Worm (Caenorhabditis elegans) whole organism, young adult: ENCODE data around the gene srw-54.

Experiments
- B0035.1 ChIP-seq: sonication (generic microtip); optimal IDR thresholded peaks from 2 replicates; lab custom pipeline; 2016; ENCODE audit warnings: missing genetic modification characterization, mild to moderate bottlenecking, missing compliant biosample characterization, missing genotype, missing genetic modification reagents
- B0261.1 ChIP-seq: sonication (generic microtip); optimal IDR thresholded peaks from 2 replicates; lab custom pipeline; 2016; ENCODE audit warnings: mild to moderate bottlenecking, missing genetic modification characterization, moderate library complexity, missing compliant biosample characterization
- D2030.7 ChIP-seq: fragments of 200-800 bp; sonication (Bioruptor generic); IDR thresholded peaks from 2 replicates; pipeline ENCODE4 v1.3.6; 2022; ENCODE audit warnings: missing genetic modification reagents, missing genetic modification characterization, missing compliant biosample characterization
- F22D6.2 ChIP-seq: sonication (generic microtip); optimal IDR thresholded peaks from 2 replicates; lab custom pipeline; 2016; ENCODE audit warnings: mild to moderate bottlenecking, missing genetic modification characterization, missing compliant biosample characterization
- F23B12.7 ChIP-seq: sonication (generic microtip); optimal IDR thresholded peaks from 2 replicates; lab custom pipeline; 2017; ENCODE audit warnings: missing genetic modification characterization, mild to moderate bottlenecking, missing compliant biosample characterization, antibody characterized with exemption, moderate library complexity; ENCODE audit not compliant: insufficient read depth
- F33H1.4 ChIP-seq: fragments of 200-800 bp; sonication (Bioruptor generic); IDR thresholded peaks from 2 replicates; pipeline ENCODE4 v1.3.6; 2022; ENCODE audit warnings: missing genetic modification reagents, missing genetic modification characterization, missing compliant biosample characterization
- F37B4.10 ChIP-seq: fragments of 200-800 bp; sonication (Bioruptor generic); IDR thresholded peaks from 2 replicates; pipeline ENCODE4 v1.3.6; 2022; ENCODE audit warnings: missing genetic modification characterization, missing compliant biosample characterization
- F55B11.4 ChIP-seq: sonication (generic microtip); optimal IDR thresholded peaks from 2 replicates; lab custom pipeline; 2016; ENCODE audit warnings: missing compliant biosample characterization, missing genetic modification characterization, borderline replicate concordance; ENCODE audit not compliant: insufficient read depth
- T26A5.8 ChIP-seq: sonication (generic microtip); optimal IDR thresholded peaks from 2 replicates; lab custom pipeline; 2016; ENCODE audit warnings: missing genetic modification characterization, missing compliant biosample characterization
- Y56A3A.18 ChIP-seq: fragments of 200-800 bp; sonication (Bioruptor generic); IDR thresholded peaks from 2 replicates; pipeline ENCODE4 v1.3.6; 2022; ENCODE audit warnings: missing genetic modification reagents, missing genetic modification characterization, missing compliant biosample characterization
- athp-1 ChIP-seq: sonication (generic microtip); optimal IDR thresholded peaks from 2 replicates; lab custom pipeline; 2017; ENCODE audit warnings: mild to moderate bottlenecking, missing genetic modification characterization, missing compliant biosample characterization
- attf-5 ChIP-seq: fragments of 200-800 bp; sonication (Bioruptor generic); optimal IDR thresholded peaks from 2 replicates; lab custom pipeline; 2018; ENCODE audit warnings: mild to moderate bottlenecking, missing genetic modification characterization, missing compliant biosample characterization
- attf-6 ChIP-seq: fragments of 200-800 bp; sonication (Bioruptor generic); IDR thresholded peaks from 2 replicates; pipeline ENCODE4 v1.3.6; 2022; ENCODE audit warnings: missing genetic modification reagents, missing genetic modification characterization, missing compliant biosample characterization
- ccch-3 ChIP-seq: fragments of 200-800 bp; sonication (Bioruptor generic); optimal IDR thresholded peaks from 2 replicates; lab custom pipeline; 2018; ENCODE audit warnings: mild to moderate bottlenecking, missing genetic modification characterization, missing compliant biosample characterization
- cebp-2 ChIP-seq: fragments of 200-800 bp; sonication (Bioruptor generic); IDR thresholded peaks from 2 replicates; pipeline ENCODE4 v1.3.6; 2022; ENCODE audit warnings: missing genetic modification characterization, missing compliant biosample characterization
- ceh-27 ChIP-seq: fragments of 200-800 bp; sonication (Bioruptor generic); optimal IDR thresholded peaks from 2 replicates; lab custom pipeline; 2018; ENCODE audit warnings: mild to moderate bottlenecking, missing genetic modification characterization, moderate library complexity, missing compliant biosample characterization
- die-1 ChIP-seq: sonication (generic microtip); optimal IDR thresholded peaks from 2 replicates; lab custom pipeline; 2016; ENCODE audit warnings: missing genotype, mild to moderate bottlenecking, missing genetic modification characterization, missing compliant biosample characterization
- dox-1 ChIP-seq: fragments of 200-800 bp; sonication (Bioruptor generic); IDR thresholded peaks from 2 replicates; pipeline ENCODE4 v1.3.6; 2022; ENCODE audit warnings: missing genetic modification reagents, missing genetic modification characterization, missing compliant biosample characterization
- dpl-1 ChIP-seq: fragments of 150-350 bp; optimal IDR thresholded peaks from 2 replicates; lab custom pipeline; 2014; ENCODE audit warnings: missing biosample characterization, missing genetic modification reagents, missing genetic modification characterization
- efl-1 ChIP-seq: fragments of 150-350 bp; optimal IDR thresholded peaks from 2 replicates; lab custom pipeline; 2014; ENCODE audit warnings: missing biosample characterization, missing genetic modification reagents, missing genetic modification characterization
- egl-18 ChIP-seq: fragments of 200-800 bp; sonication (Bioruptor generic); IDR thresholded peaks from 2 replicates; pipeline ENCODE4 v1.3.6; 2022; ENCODE audit warnings: missing genetic modification reagents, missing genetic modification characterization, missing compliant biosample characterization
- egrh-3 ChIP-seq: fragments of 200-800 bp; sonication (Bioruptor generic); IDR thresholded peaks from 2 replicates; pipeline ENCODE4 v1.3.6; 2022; ENCODE audit warnings: missing genetic modification reagents, missing genetic modification characterization, missing compliant biosample characterization
- gei-17 ChIP-seq: fragments of 200-800 bp; sonication (Bioruptor generic); optimal IDR thresholded peaks from 2 replicates; lab custom pipeline; 2018; ENCODE audit warnings: mild to moderate bottlenecking, missing genetic modification characterization, missing compliant biosample characterization
- him-1 ChIP-seq: sonication (generic microtip); optimal IDR thresholded peaks from 2 replicates; lab custom pipeline; 2016; ENCODE audit warnings: missing genotype, missing genetic modification reagents, missing genetic modification characterization, missing compliant biosample characterization
- hlh-12 ChIP-seq: sonication (generic microtip); optimal IDR thresholded peaks from 2 replicates; lab custom pipeline; 2016; ENCODE audit warnings: missing genetic modification characterization, missing compliant biosample characterization
- hlh-26 ChIP-seq: fragments of 200-800 bp; sonication (Bioruptor generic); conservative IDR thresholded peaks from 2 replicates; pipeline ENCODE4 v1.3.6; 2022; ENCODE audit warnings: missing genetic modification reagents, missing genetic modification characterization, missing compliant biosample characterization
- hmg-1.2 ChIP-seq: fragments of 200-800 bp; sonication (Bioruptor generic); IDR thresholded peaks from 2 replicates; pipeline ENCODE4 v1.3.6; 2022; ENCODE audit warnings: missing genetic modification reagents, missing genetic modification characterization, missing compliant biosample characterization
- lag-1 ChIP-seq: fragments of 200-800 bp; sonication (Bioruptor generic); IDR thresholded peaks from 2 replicates; pipeline ENCODE4 v1.3.6; 2022; ENCODE audit warnings: missing genetic modification reagents, missing genetic modification characterization, missing compliant biosample characterization
- lin-26 ChIP-seq: fragments of 200-800 bp; sonication (Bioruptor generic); IDR thresholded peaks from 2 replicates; pipeline ENCODE4 v1.3.6; 2022; ENCODE audit warnings: missing genetic modification reagents, missing genetic modification characterization, missing compliant biosample characterization
- lir-1 ChIP-seq: fragments of 200-800 bp; sonication (Bioruptor generic); conservative IDR thresholded peaks from 2 replicates; pipeline ENCODE4 v1.3.6; 2022; ENCODE audit warnings: missing genetic modification reagents, missing genetic modification characterization, missing compliant biosample characterization
- madf-8 ChIP-seq: fragments of 200-800 bp; sonication (Bioruptor generic); conservative IDR thresholded peaks from 2 replicates; pipeline ENCODE4 v1.3.6; 2022; ENCODE audit warnings: missing genetic modification reagents, missing genetic modification characterization, missing compliant biosample characterization
- nfya-1 ChIP-seq: sonication (generic microtip); optimal IDR thresholded peaks from 2 replicates; lab custom pipeline; 2017; ENCODE audit warnings: antibody characterized with exemption, missing compliant biosample characterization, missing genetic modification characterization, borderline replicate concordance; ENCODE audit not compliant: insufficient read depth
- nhr-179 ChIP-seq: sonication (generic microtip); optimal IDR thresholded peaks from 2 replicates; lab custom pipeline; 2016; ENCODE audit warnings: mild to moderate bottlenecking, missing genetic modification characterization, missing compliant biosample characterization
- nhr-27 ChIP-seq: fragments of 200-800 bp; sonication (Bioruptor generic); optimal IDR thresholded peaks from 2 replicates; lab custom pipeline; 2018; ENCODE audit warnings: mild to moderate bottlenecking, missing genetic modification characterization, moderate library complexity, missing compliant biosample characterization
- nhr-80 ChIP-seq: sonication (generic microtip); optimal IDR thresholded peaks from 2 replicates; lab custom pipeline; 2016; ENCODE audit warnings: missing genetic modification characterization, missing compliant biosample characterization
- rpc-1 ChIP-seq, 2 experiments: fragments of 150-350 bp in 1 of 2; sonication (generic microtip) in 1 of 2; optimal IDR thresholded peaks; 2 replicates each; lab custom pipeline; 2014 to 2018; ENCODE audit warnings: missing biosample characterization in 1 of 2, missing genetic modification characterization in 1 of 2, missing genetic modification reagents in 1 of 2, missing genotype in 1 of 2
- snpc-4 ChIP-seq, 5 experiments: fragments of 150-350 bp in 1 of 5; sonication (generic microtip) in 4 of 5; optimal IDR thresholded peaks; 2 replicates each; lab custom pipeline; 2014 to 2018; ENCODE audit warnings: missing genetic modification characterization in 5 of 5, missing biosample characterization in 3 of 5, antibody characterized with exemption in 2 of 5, mild to moderate bottlenecking in 2 of 5, missing compliant biosample characterization in 2 of 5, missing genotype in 2 of 5, moderate library complexity in 2 of 5, missing genetic modification reagents in 1 of 5
- tbp1 ChIP-seq: fragments of 200-800 bp; sonication (Bioruptor generic); optimal IDR thresholded peaks from 2 replicates; lab custom pipeline; 2018; ENCODE audit warnings: mild to moderate bottlenecking, missing genetic modification characterization, missing compliant biosample characterization
- unc-62 ChIP-seq: fragments of 150-350 bp; optimal IDR thresholded peaks from 2 replicates; lab custom pipeline; 2014; ENCODE audit warnings: missing biosample characterization, missing genetic modification reagents, missing genetic modification characterization
- ztf-6 ChIP-seq: fragments of 200-800 bp; sonication (Bioruptor generic); IDR thresholded peaks from 2 replicates; pipeline ENCODE4 v1.3.6; 2022; ENCODE audit warnings: missing genetic modification reagents, missing genetic modification characterization, missing compliant biosample characterization

srw-54 gene

DNA sequence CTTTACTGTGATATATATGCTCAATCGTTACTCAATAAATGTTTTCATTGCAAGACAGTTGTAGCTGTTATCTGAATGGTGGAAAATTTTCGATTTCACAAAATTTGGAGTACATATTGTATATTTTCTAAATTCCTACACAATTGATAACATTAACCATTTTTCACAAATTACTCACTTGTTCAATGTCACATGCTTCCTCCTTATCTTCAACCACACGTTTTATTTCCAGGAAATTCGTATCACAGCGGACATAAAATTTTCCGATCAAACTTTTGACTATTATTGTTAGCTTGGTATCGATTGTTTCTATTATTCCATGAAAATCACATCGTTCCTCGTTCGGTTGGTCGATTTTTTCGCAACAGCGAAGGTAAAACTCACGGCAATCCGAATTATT, 2.7 kb upstream of the srw-54 start:
- no peak for TF ChIP-seq snpc-4 (GFP tag; optimal IDR thresholded peaks at IDR 0.05; lab: Kevin White, UChicago)
- TF ChIP-seq snpc-4 (tag; optimal IDR thresholded peaks at IDR 0.05; lab: Kevin White, UChicago) = no peak
- no peak for TF ChIP-seq nfya-1
- TF ChIP-seq ceh-27 (GFP tag; lab: Kevin White, UChicago) = no peak
- no peak for TF ChIP-seq ccch-3
- TF ChIP-seq gei-17 (GFP tag; lab: Kevin White, UChicago) = no peak
- TF ChIP-seq B0035.1 = no peak
- TF ChIP-seq nhr-80 = no peak
- TF ChIP-seq athp-1 = no peak
- no peak for TF ChIP-seq tbp1 (GFP tag; lab: Kevin White, UChicago)
- TF ChIP-seq F23B12.7 (tag; lab: Kevin White, UChicago) = no peak
- TF ChIP-seq nhr-179 (tag; lab: Kevin White, UChicago) = no peak
- TF ChIP-seq egl-18 (GFP tag; lab: Robert Waterston, UW) = no peak
- no peak for TF ChIP-seq hmg-1.2 (GFP tag; lab: Robert Waterston, UW)
- no peak for TF ChIP-seq lir-1
- TF ChIP-seq T26A5.8 = no peak
- no peak for TF ChIP-seq F55B11.4
- no peak for TF ChIP-seq F37B4.10 (GFP tag; lab: Robert Waterston, UW)
- no peak for TF ChIP-seq egrh-3 (GFP tag; lab: Robert Waterston, UW)

DNA sequence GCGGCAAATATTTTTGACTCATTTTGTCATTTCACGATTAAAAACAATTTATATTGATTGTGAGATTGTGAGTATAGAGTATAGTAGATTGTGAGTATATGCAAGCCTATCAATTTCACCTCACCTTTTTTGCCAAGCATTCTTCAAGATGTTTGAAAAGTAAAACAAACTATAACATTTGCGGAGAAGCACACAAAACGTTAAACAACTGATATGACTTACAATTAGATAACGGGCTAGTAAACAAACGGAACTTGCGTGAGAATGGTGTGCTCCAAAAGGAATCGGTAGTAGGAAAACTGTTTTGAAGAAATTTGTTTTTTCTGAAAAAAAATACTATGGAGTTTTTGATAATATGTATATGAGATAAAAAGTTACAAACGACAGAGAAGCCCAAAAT, 1.0 kb upstream of the srw-54 start:
- TF ChIP-seq F33H1.4 (no peak), hlh-26 (GFP tag; lab: Robert Waterston, UW) (no peak), nhr-80 (peak; percentile 42), F22D6.2 (tag; lab: Kevin White, UChicago) (no peak)

ce11 chrV:16617462-16617861, 6.3 kb downstream of the srw-54 start, which contains the start of gene Y70C5A.4:
Y70C5A.4 (plus strand) TSS chrV:16617762.
- no peak for TF ChIP-seq nhr-27
- TF ChIP-seq efl-1 (GFP tag; lab: Kevin White, UChicago) = no peak
- no peak for TF ChIP-seq unc-62 (GFP tag; lab: Kevin White, UChicago)

DNA sequence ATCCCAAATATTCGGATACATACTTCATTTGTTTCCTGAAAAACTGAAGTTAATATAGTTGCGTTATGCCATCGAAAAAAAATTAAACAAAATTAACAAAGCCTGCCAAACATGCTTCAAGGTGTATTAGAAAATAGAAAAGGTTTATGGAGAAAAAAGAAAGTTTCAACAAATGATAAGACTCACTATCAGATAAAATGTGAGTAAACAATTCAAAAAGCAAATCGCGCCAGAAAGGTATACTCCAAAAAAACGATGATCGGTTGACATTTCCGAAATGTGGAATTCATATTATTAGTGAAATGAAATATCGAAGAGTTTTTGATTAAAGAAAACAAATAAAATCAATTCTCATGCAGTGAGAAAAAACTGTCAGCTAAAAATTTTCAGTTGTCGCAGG, 9.7 kb downstream of the srw-54 start, which contains the start of gene Y70C5A.3:
Y70C5A.3 (minus strand) TSS at position 50 of the 400 bp plus-strand sequence.
- TF ChIP-seq nhr-80 = peak; percentile 22
- TF ChIP-seq dpl-1 (GFP tag; lab: Kevin White, UChicago) = no peak

ce11 chrV:16621894-16622293, 10.8 kb downstream of the srw-54 start:
- TF ChIP-seq D2030.7 (0 out of 2 replicates have a peak, but pooled peaks have one; percentile 30), attf-6 (GFP tag; lab: Robert Waterston, UW) (peak; percentile 79), hmg-1.2 (GFP tag; lab: Robert Waterston, UW) (peak; percentile 28; the same call in 1 of the 2 replicates), attf-5 (GFP tag; lab: Kevin White, UChicago) (peak; percentile 29), tbp1 (GFP tag; lab: Kevin White, UChicago) (peak; percentile 93), lin-26 (GFP tag; lab: Robert Waterston, UW) (peak; percentile 69; the same call in 1 of the 2 replicates), him-1 (tag; lab: Kevin White, UChicago) (peak; percentile 83), ztf-6 (GFP tag; lab: Robert Waterston, UW) (no peak), snpc-4 (GFP tag; optimal IDR thresholded peaks at IDR 0.05; lab: Kevin White, UChicago) (no peak), snpc-4 (tag; optimal IDR thresholded peaks at IDR 0.05; lab: Kevin White, UChicago) (peak in 2 of 4 experiments; percentile 1 to 58), cebp-2 (GFP tag; lab: Robert Waterston, UW) (0 out of 2 replicates have a peak, but pooled peaks have one; percentile 28), B0261.1 (tag; lab: Kevin White, UChicago) (peak; percentile 82), ceh-27 (GFP tag; lab: Kevin White, UChicago) (peak; percentile 18), hlh-12 (tag; lab: Kevin White, UChicago) (no peak), die-1 (tag; lab: Kevin White, UChicago) (peak; percentile 33), dox-1 (peak; percentile 60; the same call in 1 of the 2 replicates), rpc-1 (optimal IDR thresholded peaks at IDR 0.05; lab: Kevin White, UChicago) (peak; percentile 61), rpc-1 (tag; optimal IDR thresholded peaks at IDR 0.05; lab: Kevin White, UChicago) (peak; percentile 76), lag-1 (0 out of 2 replicates have a peak, but pooled peaks have one; percentile 43), madf-8 (GFP tag; lab: Robert Waterston, UW) (no peak), Y56A3A.18 (no peak)
